Worm (Caenorhabditis elegans): ENCODE data around the gene mdt-22.

- TF ChIP-seq ceh-82 (tag; optimal IDR thresholded peaks at IDR 0.05), result no peak
- no peak for TF ChIP-seq blmp-1 (tag; optimal IDR thresholded peaks at IDR 0.05)
- no peak for TF ChIP-seq egl-27 (tag; optimal IDR thresholded peaks at IDR 0.05)
- no peak for TF ChIP-seq ztf-11 (tag; optimal IDR thresholded peaks at IDR 0.05)
- TF ChIP-seq ces-1 (GFP tag; optimal IDR thresholded peaks at IDR 0.05), result no peak
- no peak for TF ChIP-seq nhr-11 (tag; optimal IDR thresholded peaks at IDR 0.05)
- no peak for TF ChIP-seq fos-1 (tag; optimal IDR thresholded peaks at IDR 0.05)
- TF ChIP-seq hlh-4 (tag; optimal IDR thresholded peaks at IDR 0.05), result no peak
- TF ChIP-seq pax-3 (tag; optimal IDR thresholded peaks at IDR 0.05), result no peak
- TF ChIP-seq unc-86 (tag; optimal IDR thresholded peaks at IDR 0.05), result no peak
- no peak for TF ChIP-seq pqm-1 (tag; optimal IDR thresholded peaks at IDR 0.05)
- TF ChIP-seq skn-1 (tag; optimal IDR thresholded peaks at IDR 0.05), result no peak
- no peak for TF ChIP-seq jun-1 (tag; optimal IDR thresholded peaks at IDR 0.05)
- no peak for TF ChIP-seq mdl-1 (tag; optimal IDR thresholded peaks at IDR 0.05)
Observed at ce11 chrII:10317007-10317406, 16.0 kb downstream of the mdt-22 start, which contains the start of gene M02G9.4.

Measured in whole organism, L1 larva.